Worm (Caenorhabditis elegans) whole organism, L2 larva: ENCODE measurements around the gene rfp-1.

Source experiments
- R02D3.7 ChIP-seq: fragments of 150-350 bp; optimal IDR thresholded peaks from 2 replicates; lab custom pipeline; 2014; ENCODE audit warnings: missing biosample characterization, missing genetic modification characterization
- lin-13 ChIP-seq: fragments of 150-350 bp; optimal IDR thresholded peaks from 2 replicates; lab custom pipeline; 2014; ENCODE audit warnings: missing biosample characterization, missing genetic modification reagents, missing genetic modification characterization
- unc-39 ChIP-seq: fragments of 150-350 bp; optimal IDR thresholded peaks from 2 replicates; lab custom pipeline; 2014; ENCODE audit warnings: missing biosample characterization, missing genetic modification characterization
- ztf-11 ChIP-seq: sonication (generic microtip); optimal IDR thresholded peaks from 2 replicates; lab custom pipeline; 2017; ENCODE audit warnings: missing biosample characterization, missing genetic modification characterization

ce11 chrIII:8331779-8332178 lies 26.6 kb upstream of the rfp-1 start, which contains the start of the genes mrps-18A and ZC262.2:
- TF ChIP-seq lin-13 (GFP tag; lab: Kevin White, UChicago) (no peak), ztf-11 (tag; lab: Kevin White, UChicago) (no peak), R02D3.7 (tag; lab: Kevin White, UChicago) (no peak), unc-39 (no peak)
